Worm (Caenorhabditis elegans) whole organism, L4 larva: ENCODE data around the gene vha-7.
"Not testable (repeated sequence)": the region's sequence is repeated elsewhere in the genome, so short reads cannot be mapped to it uniquely, and the experiment has no call there.

Experiments used
- D1046.2 ChIP-seq: fragments of 200-800 bp; sonication (Bioruptor generic); IDR thresholded peaks from 2 replicates; pipeline ENCODE4 v1.3.6; 2022; ENCODE audit warnings: missing genetic modification characterization, missing compliant biosample characterization
- F26F4.8 ChIP-seq: fragments of 200-800 bp; sonication (Bioruptor generic); conservative IDR thresholded peaks from 2 replicates; pipeline ENCODE4 v1.3.6; 2022; ENCODE audit warnings: missing genetic modification characterization, missing compliant biosample characterization
- aha-1 ChIP-seq: fragments of 150-350 bp; peaks from one replicate; lab custom pipeline; 2014; ENCODE audit warnings: missing biosample characterization, missing genetic modification characterization
- aly-2 ChIP-seq: sonication (generic microtip); optimal IDR thresholded peaks from 2 replicates; lab custom pipeline; 2018; ENCODE audit warnings: missing biosample characterization, missing genetic modification characterization
- ceh-20 ChIP-seq: fragments of 200-800 bp; sonication (Bioruptor generic); IDR thresholded peaks from 2 replicates; pipeline ENCODE4 v1.3.6; 2022; ENCODE audit warnings: missing genetic modification reagents, missing genetic modification characterization, missing compliant biosample characterization
- ceh-62 ChIP-seq: sonication (generic microtip); optimal IDR thresholded peaks from 2 replicates; lab custom pipeline; 2017; ENCODE audit warnings: missing biosample characterization, missing genetic modification characterization
- ces-1 ChIP-seq: fragments of 150-350 bp; sonication (generic microtip); optimal IDR thresholded peaks from 4 replicates; lab custom pipeline; 2014; ENCODE audit warnings: missing biosample characterization, missing genetic modification reagents, missing genetic modification characterization
- cey-2 ChIP-seq: sonication (generic microtip); optimal IDR thresholded peaks from 3 replicates; lab custom pipeline; 2017; ENCODE audit warnings: missing genetic modification characterization, mild to moderate bottlenecking, missing compliant biosample characterization, antibody characterized with exemption, borderline replicate concordance; ENCODE audit not compliant: insufficient read depth
- ctbp-1 ChIP-seq: fragments of 200-800 bp; sonication (Bioruptor generic); IDR thresholded peaks from 2 replicates; pipeline ENCODE4 v1.3.6; 2022; ENCODE audit warnings: missing genetic modification reagents, missing genetic modification characterization, missing compliant biosample characterization
- daf-12 ChIP-seq: fragments of 150-350 bp; optimal IDR thresholded peaks from 2 replicates; lab custom pipeline; 2014; ENCODE audit warnings: missing biosample characterization, missing genetic modification reagents, missing genetic modification characterization
- dmd-6 ChIP-seq: fragments of 200-800 bp; sonication (Bioruptor generic); IDR thresholded peaks from 2 replicates; pipeline ENCODE4 v1.3.6; 2022; ENCODE audit warnings: missing genetic modification reagents, missing genetic modification characterization, missing compliant biosample characterization
- dpl-1 ChIP-seq: fragments of 150-350 bp; optimal IDR thresholded peaks from 2 replicates; lab custom pipeline; 2014; ENCODE audit warnings: missing biosample characterization, missing genetic modification reagents, missing genetic modification characterization
- duxl-1 ChIP-seq: sonication (generic microtip); optimal IDR thresholded peaks from 2 replicates; lab custom pipeline; 2016; ENCODE audit warnings: mild to moderate bottlenecking, missing genetic modification characterization, moderate library complexity, missing compliant biosample characterization; ENCODE audit not compliant: poor library complexity
- hlh-11 ChIP-seq: fragments of 200-800 bp; sonication (Bioruptor generic); optimal IDR thresholded peaks from 2 replicates; lab custom pipeline; 2018; ENCODE audit warnings: mild to moderate bottlenecking, missing genetic modification characterization, missing compliant biosample characterization
- hmg-1.1 ChIP-seq: fragments of 200-800 bp; sonication (Bioruptor generic); IDR thresholded peaks from 2 replicates; pipeline ENCODE4 v1.3.6; 2022; ENCODE audit warnings: missing genetic modification reagents, missing genetic modification characterization, missing compliant biosample characterization
- lin-15B ChIP-seq: fragments of 150-350 bp; sonication (generic microtip); optimal IDR thresholded peaks from 3 replicates; lab custom pipeline; 2014; ENCODE audit warnings: missing biosample characterization, missing genetic modification characterization
- lin-29 ChIP-seq: fragments of 200-800 bp; sonication (Bioruptor generic); IDR thresholded peaks from 2 replicates; pipeline ENCODE4 v1.3.6; 2022; ENCODE audit warnings: missing genetic modification reagents, missing genetic modification characterization, missing compliant biosample characterization
- lsy-2 ChIP-seq, 2 experiments: fragments of 150-350 bp in 1 of 2; sonication (generic microtip) in 1 of 2; optimal IDR thresholded peaks; 2 replicates each; lab custom pipeline; 2014 to 2017; ENCODE audit warnings: missing biosample characterization in 2 of 2, missing genetic modification characterization in 2 of 2
- madf-9 ChIP-seq: fragments of 200-800 bp; sonication (Bioruptor generic); conservative IDR thresholded peaks from 2 replicates; pipeline ENCODE4 v1.3.6; 2022; ENCODE audit warnings: missing genetic modification reagents, missing genetic modification characterization, missing compliant biosample characterization
- mdl-1 ChIP-seq, 2 experiments: fragments of 150-350 bp in 1 of 2; sonication (generic microtip) in 1 of 2; optimal IDR thresholded peaks; 2 replicates each; lab custom pipeline; 2014 to 2017; ENCODE audit warnings: missing biosample characterization in 2 of 2, missing genetic modification characterization in 2 of 2
- nhr-10 ChIP-seq: fragments of 150-350 bp; optimal IDR thresholded peaks from 2 replicates; lab custom pipeline; 2014; ENCODE audit warnings: missing biosample characterization, missing genetic modification characterization
- nhr-102 ChIP-seq: sonication (generic microtip); optimal IDR thresholded peaks from 2 replicates; lab custom pipeline; 2016; ENCODE audit warnings: mild to moderate bottlenecking, missing genetic modification characterization, moderate library complexity, missing compliant biosample characterization
- nhr-111 ChIP-seq: fragments of 200-800 bp; sonication (Bioruptor generic); optimal IDR thresholded peaks from 2 replicates; lab custom pipeline; 2018; ENCODE audit warnings: mild to moderate bottlenecking, missing genetic modification characterization, missing compliant biosample characterization
- nhr-237 ChIP-seq: sonication (generic microtip); optimal IDR thresholded peaks from 2 replicates; lab custom pipeline; 2017; ENCODE audit warnings: missing biosample characterization, missing genetic modification characterization
- nhr-48 ChIP-seq: sonication (generic microtip); optimal IDR thresholded peaks from 2 replicates; lab custom pipeline; 2016; ENCODE audit warnings: mild to moderate bottlenecking, missing genetic modification characterization, missing compliant biosample characterization
- nhr-77 ChIP-seq: fragments of 150-350 bp; optimal IDR thresholded peaks from 2 replicates; lab custom pipeline; 2014; ENCODE audit warnings: missing biosample characterization, missing genetic modification characterization
- php-3 ChIP-seq: fragments of 200-800 bp; sonication (Bioruptor generic); IDR thresholded peaks from 2 replicates; pipeline ENCODE4 v1.3.6; 2022; ENCODE audit warnings: missing genetic modification reagents, missing genetic modification characterization, missing compliant biosample characterization
- saeg-2 ChIP-seq: fragments of 200-800 bp; sonication (Bioruptor generic); IDR thresholded peaks from 2 replicates; pipeline ENCODE4 v1.3.6; 2022; ENCODE audit warnings: missing genetic modification reagents, missing genetic modification characterization, missing compliant biosample characterization
- sdz-12 ChIP-seq: fragments of 200-800 bp; sonication (Bioruptor generic); optimal IDR thresholded peaks from 2 replicates; lab custom pipeline; 2018; ENCODE audit warnings: mild to moderate bottlenecking, missing genetic modification characterization, missing compliant biosample characterization
- skn-1 ChIP-seq: fragments of 150-350 bp; optimal IDR thresholded peaks from 2 replicates; lab custom pipeline; 2014; ENCODE audit warnings: missing biosample characterization, missing genetic modification characterization
- tag-97 ChIP-seq: fragments of 200-800 bp; sonication (Bioruptor generic); IDR thresholded peaks from 2 replicates; pipeline ENCODE4 v1.3.6; 2022; ENCODE audit warnings: missing genetic modification characterization, missing compliant biosample characterization
- tra-1 ChIP-seq: fragments of 200-800 bp; sonication (Bioruptor generic); IDR thresholded peaks from 2 replicates; pipeline ENCODE4 v1.3.6; 2022; ENCODE audit warnings: missing genetic modification reagents, missing genetic modification characterization, missing compliant biosample characterization
- unc-62 ChIP-seq, 3 experiments: fragments of 150-350 bp in 1 of 3; sonication (generic microtip); optimal IDR thresholded peaks in 2 of 3; peaks in 1 of 3; 1 replicate in 1 of 3; 2 replicates in 2 of 3; lab custom pipeline; 2014 to 2017; ENCODE audit warnings: missing biosample characterization in 3 of 3, missing genetic modification characterization in 3 of 3, missing genetic modification reagents in 3 of 3, missing genotype in 1 of 3
- zfp-2 ChIP-seq: sonication (generic microtip); optimal IDR thresholded peaks from 2 replicates; lab custom pipeline; 2016; ENCODE audit warnings: mild to moderate bottlenecking, missing genetic modification characterization, missing compliant biosample characterization
- zfp-3 ChIP-seq: fragments of 200-800 bp; sonication (Bioruptor generic); conservative IDR thresholded peaks from 2 replicates; pipeline ENCODE4 v1.3.6; 2022; ENCODE audit warnings: missing genetic modification reagents, missing genetic modification characterization, missing compliant biosample characterization
- ztf-7 ChIP-seq: fragments of 150-350 bp; optimal IDR thresholded peaks from 2 replicates; lab custom pipeline; 2014; ENCODE audit warnings: missing biosample characterization, missing genetic modification characterization

Gene vha-7

ce11 chrIV:12653094-12653493 is 12.8 kb downstream of the vha-7 start, which contains the start of the genes wdfy-3 and C26H9A.4:
wdfy-3 (plus strand) TSS chrIV:12653401.
C26H9A.4 (plus strand) TSS chrIV:12653410.
- TF ChIP-seq hlh-11 (no peak), unc-62 (GFP tag; optimal IDR thresholded peaks at IDR 0.05 in 1 of 2; lab: Kevin White, UChicago) (no peak), unc-62 (tag; optimal IDR thresholded peaks at IDR 0.05; lab: Kevin White, UChicago) (no peak), zfp-2 (tag; lab: Kevin White, UChicago) (no peak), daf-12 (tag; lab: Kevin White, UChicago) (no peak), dpl-1 (peak; percentile 28), saeg-2 (GFP tag; lab: Robert Waterston, UW) (no peak), skn-1 (tag; lab: Kevin White, UChicago) (no peak), ztf-7 (tag; lab: Kevin White, UChicago) (no peak)

- TF ChIP-seq nhr-10 (tag; lab: Kevin White, UChicago) (no peak), nhr-77 (tag; lab: Kevin White, UChicago) (no peak), lin-15B (tag; lab: Kevin White, UChicago) (no peak)
Observed at ce11 chrIV:12674700-12675099, 34.4 kb downstream of the vha-7 start, which contains the start of gene T23B5.4. T23B5.4 (plus strand) TSS chrIV:12675000.

- TF ChIP-seq lin-29 (GFP tag; lab: Robert Waterston, UW); F26F4.8 (GFP tag; lab: Robert Waterston, UW); nhr-111 (GFP tag; lab: Kevin White, UChicago): not testable (repeated sequence)
Observed at ce11 chrIV:12677137-12677536, 36.9 kb downstream of the vha-7 start, which contains the start of gene T23B5.6. T23B5.6 (minus strand) TSS chrIV:12677237.

ce11 chrIV:12684341-12684740 is 44.1 kb downstream of the vha-7 start, which contains the start of gene prmt-9:
prmt-9 (minus strand) TSS chrIV:12684378.
- TF ChIP-seq lsy-2 (tag; optimal IDR thresholded peaks at IDR 0.05; lab: Kevin White, UChicago), result peak in 1 of 2 experiments; percentile 16
- TF ChIP-seq zfp-3, result no peak
- TF ChIP-seq nhr-48 (tag; lab: Kevin White, UChicago), result no peak
- TF ChIP-seq tag-97, result no peak
- no peak for TF ChIP-seq madf-9 (GFP tag; lab: Robert Waterston, UW)
- peak; percentile 68 for TF ChIP-seq dpl-1
- TF ChIP-seq cey-2 (tag; lab: Kevin White, UChicago), result no peak
- TF ChIP-seq D1046.2 (GFP tag; lab: Robert Waterston, UW), result no peak
- no peak for TF ChIP-seq sdz-12 (GFP tag; lab: Kevin White, UChicago)

ce11 chrIV:12684826-12685594 is 44.7 kb downstream of the vha-7 start:
- peak; percentile 16 for TF ChIP-seq aha-1 (tag; lab: Kevin White, UChicago)
- TF ChIP-seq nhr-102, result no peak
- TF ChIP-seq tra-1 (GFP tag; lab: Robert Waterston, UW), result no peak
- no peak for TF ChIP-seq F26F4.8 (GFP tag; lab: Robert Waterston, UW)
- peak in 1 of 2 experiments; percentile 11 for TF ChIP-seq unc-62 (GFP tag; optimal IDR thresholded peaks at IDR 0.05 in 1 of 2; lab: Kevin White, UChicago)
- TF ChIP-seq unc-62 (tag; optimal IDR thresholded peaks at IDR 0.05; lab: Kevin White, UChicago), result no peak

- TF ChIP-seq lin-15B (tag; lab: Kevin White, UChicago) (no peak), dpl-1 (no peak), aha-1 (tag; lab: Kevin White, UChicago) (no peak), ceh-20 (GFP tag; lab: Robert Waterston, UW) (no peak), nhr-77 (tag; lab: Kevin White, UChicago) (no peak), duxl-1 (tag; lab: Kevin White, UChicago) (no peak), F26F4.8 (GFP tag; lab: Robert Waterston, UW) (no peak), php-3 (GFP tag; lab: Robert Waterston, UW) (no peak), dmd-6 (no peak), ceh-62 (tag; lab: Kevin White, UChicago) (no peak), aly-2 (tag; lab: Kevin White, UChicago) (no peak), ces-1 (GFP tag; lab: Kevin White, UChicago) (no peak), ctbp-1 (GFP tag; lab: Robert Waterston, UW) (no peak), zfp-2 (tag; lab: Kevin White, UChicago) (no peak), hmg-1.1 (GFP tag; lab: Robert Waterston, UW) (no peak), sdz-12 (GFP tag; lab: Kevin White, UChicago) (no peak), zfp-3 (no peak), nhr-237 (no peak), mdl-1 (tag; optimal IDR thresholded peaks at IDR 0.05; lab: Kevin White, UChicago) (no peak)
- TF ChIP-seq, all 104 proteins: peak for 0
Observed at ce11 chrIV:12685827-12686226, 45.6 kb downstream of the vha-7 start.
